Fruit fly (Drosophila melanogaster) whole organism, prepupa: ENCODE measurements around the gene Jhbp16.

Source experiments
- CG10631 ChIP-seq: fragments of 200-800 bp; sonication (Bioruptor generic); optimal IDR thresholded peaks from 2 replicates; lab custom pipeline; 2016; ENCODE audit warnings: missing biosample characterization, missing genetic modification characterization
- CG11762 ChIP-seq: fragments of 200-800 bp; sonication (Bioruptor generic); optimal IDR thresholded peaks from 3 replicates; lab custom pipeline; 2016; ENCODE audit warnings: missing biosample characterization, missing genetic modification characterization; ENCODE audit not compliant: insufficient read depth
- CG11902 ChIP-seq: fragments of 200-800 bp; sonication (Bioruptor generic); optimal IDR thresholded peaks from 3 replicates; lab custom pipeline; 2016; ENCODE audit warnings: missing biosample characterization, missing genetic modification characterization
- CG16779 ChIP-seq: fragments of 200-800 bp; sonication (Bioruptor generic); optimal IDR thresholded peaks from 3 replicates; lab custom pipeline; 2017; ENCODE audit warnings: missing biosample characterization, mild to moderate bottlenecking, missing genetic modification characterization
- CG31627 ChIP-seq: fragments of 200-800 bp; sonication (Bioruptor generic); optimal IDR thresholded peaks from 3 replicates; lab custom pipeline; 2016; ENCODE audit warnings: missing biosample characterization, missing genetic modification characterization
- CG6163 ChIP-seq: fragments of 200-800 bp; sonication (Bioruptor generic); IDR thresholded peaks from 3 replicates; pipeline ENCODE4 v1.3.6; 2022; ENCODE audit warnings: missing biosample characterization, missing genetic modification characterization
- CG6854 ChIP-seq: fragments of 200-800 bp; sonication (Bioruptor generic); optimal IDR thresholded peaks from 2 replicates; lab custom pipeline; 2017; ENCODE audit warnings: missing biosample characterization, mild to moderate bottlenecking, missing genetic modification characterization
- Eip93F ChIP-seq: fragments of 200-800 bp; sonication (Bioruptor generic); optimal IDR thresholded peaks from 2 replicates; lab custom pipeline; 2016; ENCODE audit warnings: missing biosample characterization, mild to moderate bottlenecking, missing genetic modification characterization
- Ets96B ChIP-seq: fragments of 200-800 bp; optimal IDR thresholded peaks from 2 replicates; lab custom pipeline; 2019; ENCODE audit warnings: missing biosample characterization, mild to moderate bottlenecking, missing genetic modification characterization, moderate library complexity
- acj6 ChIP-seq: fragments of 200-800 bp; sonication (Bioruptor generic); optimal IDR thresholded peaks from 3 replicates; lab custom pipeline; 2016; ENCODE audit warnings: missing biosample characterization, missing genetic modification characterization
- fkh ChIP-seq: fragments of 200-800 bp; sonication (Bioruptor generic); optimal IDR thresholded peaks from 3 replicates; lab custom pipeline; 2017; ENCODE audit warnings: missing biosample characterization, mild to moderate bottlenecking, missing genetic modification characterization, moderate library complexity
- spab ChIP-seq: fragments of 200-800 bp; sonication (Bioruptor generic); optimal IDR thresholded peaks from 2 replicates; lab custom pipeline; 2017; ENCODE audit warnings: missing biosample characterization, mild to moderate bottlenecking, missing genetic modification characterization, missing genetic modification reagents

dm6 chr3R:21645904-21646664 is 18.1 kb upstream of the Jhbp16 start:
- TF ChIP-seq CG6854 (GFP tag; lab: Kevin White, UChicago) (peak; percentile 12), CG16779 (tag; lab: Kevin White, UChicago) (peak; percentile 11), Eip93F (no peak), CG11902 (GFP tag; lab: Kevin White, UChicago) (no peak), acj6 (no peak), spab (no peak), fkh (no peak), CG6163 (GFP tag; lab: Robert Waterston, UW) (no peak), Ets96B (tag; lab: Kevin White, UChicago) (no peak), CG11762 (GFP tag; lab: Kevin White, UChicago) (no peak), CG10631 (no peak), CG31627 (no peak)
